Worm (Caenorhabditis elegans) whole organism, L4 larva: ENCODE results near the gene C08E8.5.

ENCODE experiments used
- daf-8 ChIP-seq: fragments of 200-800 bp; sonication (Bioruptor generic); IDR thresholded peaks from 2 replicates; pipeline ENCODE4 v1.3.6; 2022; ENCODE audit warnings: missing genetic modification characterization, missing compliant biosample characterization
- dmd-6 ChIP-seq: fragments of 200-800 bp; sonication (Bioruptor generic); IDR thresholded peaks from 2 replicates; pipeline ENCODE4 v1.3.6; 2022; ENCODE audit warnings: missing genetic modification reagents, missing genetic modification characterization, missing compliant biosample characterization
- unc-62 ChIP-seq, 3 experiments: fragments of 150-350 bp in 1 of 3; sonication (generic microtip); optimal IDR thresholded peaks in 2 of 3; peaks in 1 of 3; 1 replicate in 1 of 3; 2 replicates in 2 of 3; lab custom pipeline; 2014 to 2017; ENCODE audit warnings: missing biosample characterization in 3 of 3, missing genetic modification characterization in 3 of 3, missing genetic modification reagents in 3 of 3, missing genotype in 1 of 3

DNA sequence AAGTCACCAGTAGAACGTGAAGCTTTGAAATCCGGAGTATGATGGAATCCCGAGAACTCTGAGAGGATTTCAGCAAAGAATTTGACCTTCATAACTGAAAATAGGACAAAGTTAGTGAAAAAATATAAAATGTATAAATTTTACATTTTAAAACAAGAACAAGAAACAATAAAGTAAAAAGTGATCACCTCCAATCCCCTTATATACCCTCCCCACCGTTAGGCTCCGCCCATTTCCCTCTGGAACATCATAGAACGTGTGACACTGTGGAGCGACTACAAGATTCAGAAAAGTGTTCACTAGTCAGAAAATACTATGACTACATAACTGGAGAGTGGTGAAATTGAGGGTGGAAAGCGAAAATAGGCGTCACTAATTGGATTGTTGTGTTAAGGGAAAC is 28.7 kb downstream of the C08E8.5 start, which contains the start of gene B0462.4:
- TF ChIP-seq unc-62 (GFP tag; optimal IDR thresholded peaks at IDR 0.05 in 1 of 2; lab: Kevin White, UChicago): no peak
- no peak for TF ChIP-seq unc-62 (tag; optimal IDR thresholded peaks at IDR 0.05; lab: Kevin White, UChicago)
- no peak for TF ChIP-seq daf-8
- TF ChIP-seq dmd-6 (GFP tag; lab: Robert Waterston, UW): no peak
